Fruit fly (Drosophila melanogaster): Measurements from ENCODE around the gene msd5.

Gene msd5

dm6 chr3L:1334571-1335427 lies 1.9 kb upstream of the msd5 start, which contains the start of the genes Hmbs and CG2211 (continued):
- no peak for TF ChIP-seq z (GFP tag; IDR thresholded peaks at IDR 0.05)
- peak; percentile 71 for TF ChIP-seq CG34376 (GFP tag; optimal IDR thresholded peaks at IDR 0.05)
- peak; percentile 90 for TF ChIP-seq CG2712 (tag; optimal IDR thresholded peaks at IDR 0.05)
- peak; percentile 72 for TF ChIP-seq HHEX (GFP tag; optimal IDR thresholded peaks at IDR 0.05)
- peak; percentile 58 for TF ChIP-seq sd (tag; optimal IDR thresholded peaks at IDR 0.05)
- TF ChIP-seq row (GFP tag; IDR thresholded peaks at IDR 0.05): peak; percentile 96
- TF ChIP-seq D19A (tag; optimal IDR thresholded peaks at IDR 0.05): peak; percentile 73
- TF ChIP-seq CG2120 (GFP tag; optimal IDR thresholded peaks at IDR 0.05): peak; percentile 94
- TF ChIP-seq CG11696 (GFP tag; IDR thresholded peaks at IDR 0.05): peak; percentile 73
- TF ChIP-seq CG9876 (GFP tag; optimal IDR thresholded peaks at IDR 0.05): peak; percentile 84
- peak; percentile 32 for TF ChIP-seq grn (GFP tag; optimal IDR thresholded peaks at IDR 0.05)
- TF ChIP-seq GATAe (GFP tag; conservative IDR thresholded peaks at IDR 0.05): no peak; the same call in 1 of the 2 replicates
- TF ChIP-seq esg (GFP tag; conservative IDR thresholded peaks at IDR 0.05): peak; percentile 75
- TF ChIP-seq Scr (GFP tag; IDR thresholded peaks at IDR 0.05; ENCODE audit: partially characterized antibody): peak; percentile 55
- TF ChIP-seq Pdp1 (GFP tag; optimal IDR thresholded peaks at IDR 0.05): peak in 1 of 2 experiments; percentile 88
- no peak for TF ChIP-seq CG10431 (GFP tag; optimal IDR thresholded peaks at IDR 0.05)
- TF ChIP-seq ci (GFP tag; IDR thresholded peaks at IDR 0.05): peak; percentile 92
- peak; percentile 17 for TF ChIP-seq ash1 (GFP tag; optimal IDR thresholded peaks at IDR 0.05)
- no peak for TF ChIP-seq ac (GFP tag; optimal IDR thresholded peaks at IDR 0.05)
- TF ChIP-seq Vsx1 (GFP tag; optimal IDR thresholded peaks at IDR 0.05): peak; percentile 23
- peak; percentile 17; the same call in 1 of the 3 replicates for TF ChIP-seq CG6791 (GFP tag; IDR thresholded peaks at IDR 0.05; ENCODE audit: partially characterized antibody)
- TF ChIP-seq sim (GFP tag; IDR thresholded peaks at IDR 0.05): no peak
- TF ChIP-seq amos (GFP tag; IDR thresholded peaks at IDR 0.05; ENCODE audit: partially characterized antibody): peak; percentile 50
- TF ChIP-seq otp (GFP tag; IDR thresholded peaks at IDR 0.05): peak; percentile 71; the same call in 2 of the 3 replicates
- peak; percentile 93 for TF ChIP-seq bab2 (GFP tag; optimal IDR thresholded peaks at IDR 0.05)
- TF ChIP-seq gfzf (GFP tag; optimal IDR thresholded peaks at IDR 0.05): peak; percentile 94
- peak; percentile 82 for TF ChIP-seq CG13123 (GFP tag; optimal IDR thresholded peaks at IDR 0.05)
- TF ChIP-seq CG6683 (GFP tag; optimal IDR thresholded peaks at IDR 0.05): peak; percentile 75
- peak; percentile 64 for TF ChIP-seq Jarid2 (GFP tag; optimal IDR thresholded peaks at IDR 0.05)
- peak; percentile 92 for TF ChIP-seq stwl (tag; optimal IDR thresholded peaks at IDR 0.05)
- peak; percentile 90 for TF ChIP-seq CG12942 (GFP tag; optimal IDR thresholded peaks at IDR 0.05)
- TF ChIP-seq Optix (GFP tag; IDR thresholded peaks at IDR 0.05): peak; percentile 59; the same call in 2 of the 3 replicates
- peak; percentile 78 for TF ChIP-seq Myb (GFP tag; optimal IDR thresholded peaks at IDR 0.05)
- TF ChIP-seq CG18476 (GFP tag; optimal IDR thresholded peaks at IDR 0.05): peak; percentile 87
- TF ChIP-seq mam (GFP tag; optimal IDR thresholded peaks at IDR 0.05): peak; percentile 91
- TF ChIP-seq pb (GFP tag; optimal IDR thresholded peaks at IDR 0.05): peak; percentile 18
- TF ChIP-seq CG12659 (GFP tag; optimal IDR thresholded peaks at IDR 0.05): peak; percentile 94
- peak in 1 of 3 experiments; percentile 84 for TF ChIP-seq lola (GFP tag; optimal IDR thresholded peaks at IDR 0.05)
- TF ChIP-seq hbn (GFP tag; IDR thresholded peaks at IDR 0.05; ENCODE audit: partially characterized antibody): no peak; the same call in 1 of the 2 replicates
- TF ChIP-seq Ptx1 (GFP tag; IDR thresholded peaks at IDR 0.05): peak; percentile 87
- TF ChIP-seq CG3407 (GFP tag; optimal IDR thresholded peaks at IDR 0.05): peak; percentile 49
- TF ChIP-seq ab (GFP tag; optimal IDR thresholded peaks at IDR 0.05): peak; percentile 73
- peak; percentile 71 for TF ChIP-seq CG16815 (GFP tag; optimal IDR thresholded peaks at IDR 0.05)
- peak; percentile 68 for TF ChIP-seq exex (tag; optimal IDR thresholded peaks at IDR 0.05)
- peak; percentile 67 for TF ChIP-seq CG6765 (GFP tag; optimal IDR thresholded peaks at IDR 0.05)
- TF ChIP-seq so (GFP tag; IDR thresholded peaks at IDR 0.05): peak; percentile 79; the same call in 2 of the 3 replicates
- TF ChIP-seq CG4404 (GFP tag; IDR thresholded peaks at IDR 0.05): peak; percentile 78
- TF ChIP-seq CG1792 (GFP tag; optimal IDR thresholded peaks at IDR 0.05): peak; percentile 75

All from whole organism, embryonic.